Worm (Caenorhabditis elegans): Measurements from ENCODE around the gene Y11D7A.3.

The Y11D7A.3 gene

DNA sequence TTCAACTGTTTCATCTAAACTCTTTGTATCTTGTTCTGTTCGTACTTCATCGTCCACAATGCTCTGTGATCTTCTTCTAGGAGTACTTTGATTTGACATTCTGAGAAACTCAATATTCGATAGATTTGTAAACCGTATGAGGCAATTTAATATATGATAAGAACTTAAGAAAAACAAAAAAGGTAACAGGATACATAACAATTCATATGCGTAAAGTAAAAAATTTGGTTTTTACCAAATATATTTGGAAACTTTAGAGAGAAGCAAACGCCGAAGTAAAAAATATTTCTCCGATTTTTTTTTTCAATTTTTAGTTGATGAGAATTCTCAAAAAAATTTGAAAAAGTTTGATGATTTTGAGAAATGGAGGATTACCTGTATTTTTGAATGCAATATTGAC, 33.6 kb downstream of the Y11D7A.3 start, which contains the start of gene Y11D7A.19:
Y11D7A.19 (minus strand) TSS at position 101 of the 400 bp plus-strand sequence.
- TF ChIP-seq somi-1 (GFP tag; optimal IDR thresholded peaks at IDR 0.05) (no peak), ztf-6 (GFP tag; IDR thresholded peaks at IDR 0.05) (no peak), rec-8 (tag; optimal IDR thresholded peaks at IDR 0.05) (no peak), nhr-90 (tag; optimal IDR thresholded peaks at IDR 0.05) (no peak), aptf-2 (GFP tag; conservative IDR thresholded peaks at IDR 0.05) (no peak), lin-54 (GFP tag; optimal IDR thresholded peaks at IDR 0.05) (no peak), lin-35 (GFP tag; optimal IDR thresholded peaks at IDR 0.05) (no peak), F57C9.4 (tag; optimal IDR thresholded peaks at IDR 0.05) (no peak), F33H1.4 (GFP tag; IDR thresholded peaks at IDR 0.05) (no peak), lin-40 (tag; optimal IDR thresholded peaks at IDR 0.05) (no peak), hmg-20 (GFP tag; IDR thresholded peaks at IDR 0.05) (no peak), B0035.1 (tag; optimal IDR thresholded peaks at IDR 0.05) (no peak), nhr-27 (tag; optimal IDR thresholded peaks at IDR 0.05) (no peak)

- TF ChIP-seq nhr-179 (tag; optimal IDR thresholded peaks at IDR 0.05) = no peak
- peak; percentile 19; the same call in 1 of the 2 replicates for TF ChIP-seq egrh-3 (GFP tag; IDR thresholded peaks at IDR 0.05)
These were observed 34.7 kb downstream of the Y11D7A.3 start for ce11 chrIV:9267581-9267980.

DNA sequence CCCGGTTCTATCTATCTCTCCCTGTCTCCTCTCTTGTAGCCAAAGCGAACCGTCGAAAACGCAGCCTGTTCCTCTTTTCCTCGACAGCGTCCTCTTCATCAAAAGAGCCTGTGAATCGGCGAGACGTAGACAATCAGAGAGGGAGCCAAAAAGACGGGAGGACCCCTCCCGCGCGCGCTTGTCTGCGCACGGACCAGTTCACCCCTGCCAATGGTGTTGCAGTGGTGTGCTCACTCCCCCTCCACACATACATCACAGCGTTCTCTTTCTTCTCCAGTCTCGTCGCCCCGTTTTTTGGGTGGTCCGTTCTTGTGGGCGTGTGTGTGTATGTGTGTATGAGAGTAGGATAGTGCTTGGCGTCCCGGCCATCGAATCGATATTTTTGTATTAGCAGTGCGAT, 36.0 kb downstream of the Y11D7A.3 start:
- 0 out of 2 replicates have a peak, but pooled peaks have one; percentile 25 for TF ChIP-seq C17E4.6 (GFP tag; IDR thresholded peaks at IDR 0.05)
- TF ChIP-seq dpff-1 (tag; optimal IDR thresholded peaks at IDR 0.05) = no peak
- TF ChIP-seq hmg-1.2 (GFP tag; IDR thresholded peaks at IDR 0.05) = peak; percentile 35; the same call in 1 of the 2 replicates
- TF ChIP-seq egrh-3 (GFP tag; IDR thresholded peaks at IDR 0.05) = peak; percentile 65; the same call in 1 of the 2 replicates
- TF ChIP-seq snpc-3.4 (tag; optimal IDR thresholded peaks at IDR 0.05) = no peak

DNA sequence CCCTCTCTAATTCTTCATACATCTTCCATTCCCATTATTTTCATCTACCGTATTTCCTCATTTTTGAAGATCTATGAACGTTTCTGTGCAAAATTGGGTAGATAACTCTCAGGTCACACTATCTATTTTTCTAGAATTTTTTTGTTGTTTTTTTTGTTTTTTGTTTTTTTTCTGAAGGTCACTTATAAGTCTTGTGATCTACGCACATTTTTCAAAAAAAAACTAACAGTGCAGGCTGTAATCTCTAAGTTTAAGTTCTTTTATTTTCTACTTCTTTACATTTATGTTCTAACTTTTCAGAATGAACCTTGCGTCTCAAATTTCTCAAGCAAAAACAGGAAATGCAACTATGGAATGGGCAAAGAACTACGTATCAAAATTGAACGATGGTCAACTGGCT, 36.9 kb downstream of the Y11D7A.3 start, which contains the start of gene flh-3:
flh-3 (plus strand) TSS at position 301 of the 400 bp plus-strand sequence.
- TF ChIP-seq attf-6 (GFP tag; IDR thresholded peaks at IDR 0.05) = no peak
- TF ChIP-seq nhr-179 (tag; optimal IDR thresholded peaks at IDR 0.05) = no peak
- TF ChIP-seq rcor-1 (GFP tag; IDR thresholded peaks at IDR 0.05) = no peak
- TF ChIP-seq athp-1 (tag; optimal IDR thresholded peaks at IDR 0.05) = no peak
- no peak for TF ChIP-seq tlf-1 (GFP tag; optimal IDR thresholded peaks at IDR 0.05)
- TF ChIP-seq lag-1 (GFP tag; IDR thresholded peaks at IDR 0.05) = no peak
- no peak for TF ChIP-seq F10E7.11 (tag; optimal IDR thresholded peaks at IDR 0.05)
- no peak for TF ChIP-seq atf-7 (tag; optimal IDR thresholded peaks at IDR 0.05)
- TF ChIP-seq lsl-1 (GFP tag; optimal IDR thresholded peaks at IDR 0.05) = no peak
- no peak for TF ChIP-seq bed-2 (GFP tag; IDR thresholded peaks at IDR 0.05)
- no peak for TF ChIP-seq nhr-27 (tag; optimal IDR thresholded peaks at IDR 0.05)
- no peak for TF ChIP-seq egl-18 (GFP tag; IDR thresholded peaks at IDR 0.05)
- no peak for TF ChIP-seq cebp-2 (GFP tag; IDR thresholded peaks at IDR 0.05)
- no peak for TF ChIP-seq T26A5.8 (tag; optimal IDR thresholded peaks at IDR 0.05)
- TF ChIP-seq lir-1 (GFP tag; conservative IDR thresholded peaks at IDR 0.05) = no peak

- TF ChIP-seq unc-130 (GFP tag; optimal IDR thresholded peaks at IDR 0.05) (no peak), hlh-12 (tag; optimal IDR thresholded peaks at IDR 0.05) (no peak), hmg-20 (GFP tag; IDR thresholded peaks at IDR 0.05) (no peak), madf-6 (GFP tag; IDR thresholded peaks at IDR 0.05) (no peak), Y53G8AR.9 (GFP tag; conservative IDR thresholded peaks at IDR 0.05) (no peak), lag-1 (GFP tag; IDR thresholded peaks at IDR 0.05) (no peak), akir-1 (GFP tag; optimal IDR thresholded peaks at IDR 0.05) (no peak), egl-44 (GFP tag; IDR thresholded peaks at IDR 0.05) (no peak), let-526 (GFP tag; IDR thresholded peaks at IDR 0.05) (no peak), lir-1 (GFP tag; conservative IDR thresholded peaks at IDR 0.05) (no peak), F55B11.4 (tag; optimal IDR thresholded peaks at IDR 0.05; ENCODE audit: borderline replicate concordance, insufficient read depth) (no peak), tlf-1 (GFP tag; optimal IDR thresholded peaks at IDR 0.05) (no peak), hrde-1 (tag; optimal IDR thresholded peaks at IDR 0.05; ENCODE audit: borderline replicate concordance) (no peak), attf-3 (GFP tag; conservative IDR thresholded peaks at IDR 0.05) (no peak)
These were observed 41.2 kb downstream of the Y11D7A.3 start, which contains the start of gene nmy-3 for ce11 chrIV:9274008-9274529. Gene nmy-3 (plus strand): TSS chrIV:9274479.

Data from whole organism, young adult.